Worm (Caenorhabditis elegans) whole organism, L1 larva: ENCODE data around the gene H06I04.6.

Experiments
- fos-1 ChIP-seq: fragments of 150-350 bp; optimal IDR thresholded peaks from 2 replicates; lab custom pipeline; 2014; ENCODE audit warnings: missing biosample characterization, missing genetic modification characterization
- mdl-1 ChIP-seq, 2 experiments: fragments of 150-350 bp; optimal IDR thresholded peaks; 2 replicates each; lab custom pipeline; 2014 to 2017; ENCODE audit warnings: missing biosample characterization in 2 of 2, missing genetic modification characterization in 2 of 2, inconsistent platforms in 1 of 2
- zag-1 ChIP-seq: fragments of 150-350 bp; optimal IDR thresholded peaks from 2 replicates; lab custom pipeline; 2014; ENCODE audit warnings: missing biosample characterization, missing genetic modification characterization

DNA sequence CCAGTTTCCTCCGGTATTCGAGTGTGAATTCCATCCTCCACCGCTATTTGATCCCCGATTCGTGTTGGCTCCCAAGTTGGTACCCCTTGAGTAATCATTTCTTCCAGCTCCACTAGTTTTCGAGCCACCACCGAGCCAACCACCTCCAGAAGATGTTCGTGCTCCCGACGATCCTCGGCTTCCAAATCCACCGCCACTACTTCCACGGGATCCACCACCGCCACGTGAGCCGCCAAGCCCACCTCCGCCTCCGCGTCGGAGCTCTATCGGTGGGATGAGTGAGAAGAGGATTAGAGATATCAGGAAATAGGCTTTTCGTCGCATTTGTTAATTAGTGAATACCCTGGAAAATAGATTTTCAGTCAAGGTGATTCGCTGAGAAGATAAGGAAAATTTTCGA lies at the start of gene H06I04.6:
- TF ChIP-seq fos-1 (tag; lab: Kevin White, UChicago) (no peak), mdl-1 (tag; optimal IDR thresholded peaks at IDR 0.05; lab: Kevin White, UChicago) (no peak), zag-1 (tag; lab: Kevin White, UChicago) (no peak)
